Worm (Caenorhabditis elegans) whole organism, mixed stage, embryonic: ENCODE measurements around the gene srw-113.

Source experiments
- ces-1 ChIP-seq: fragments of 150-350 bp; optimal IDR thresholded peaks from 2 replicates; lab custom pipeline; 2014; ENCODE audit warnings: missing biosample characterization, missing genetic modification reagents, missing genetic modification characterization
- elt-1 ChIP-seq: sonication (generic microtip); optimal IDR thresholded peaks from 2 replicates; lab custom pipeline; 2017; ENCODE audit warnings: missing genetic modification characterization, mild to moderate bottlenecking, missing compliant biosample characterization, antibody characterized with exemption, moderate library complexity, borderline replicate concordance; ENCODE audit not compliant: insufficient read depth
- mab-5 ChIP-seq: fragments of 150-350 bp; optimal IDR thresholded peaks from 2 replicates; lab custom pipeline; 2014; ENCODE audit warnings: missing biosample characterization, missing genetic modification characterization
- mls-2 ChIP-seq: sonication (generic microtip); optimal IDR thresholded peaks from 2 replicates; lab custom pipeline; 2016; ENCODE audit warnings: mild to moderate bottlenecking, missing genetic modification characterization, moderate library complexity, missing compliant biosample characterization
- nhr-12 ChIP-seq: fragments of 150-350 bp; optimal IDR thresholded peaks from 2 replicates; lab custom pipeline; 2014; ENCODE audit warnings: missing biosample characterization, missing genetic modification characterization
- nhr-2 ChIP-seq: fragments of 150-350 bp; optimal IDR thresholded peaks from 2 replicates; lab custom pipeline; 2014; ENCODE audit warnings: missing biosample characterization, missing genetic modification characterization
- nhr-237 ChIP-seq: fragments of 150-350 bp; optimal IDR thresholded peaks from 2 replicates; lab custom pipeline; 2014; ENCODE audit warnings: missing biosample characterization, missing genetic modification characterization
- nhr-28 ChIP-seq: fragments of 150-350 bp; optimal IDR thresholded peaks from 2 replicates; lab custom pipeline; 2014; ENCODE audit warnings: missing biosample characterization, missing genetic modification characterization
- sptf-1 ChIP-seq: sonication (generic microtip); optimal IDR thresholded peaks from 2 replicates; lab custom pipeline; 2017; ENCODE audit warnings: mild to moderate bottlenecking, missing genetic modification characterization, moderate library complexity, missing compliant biosample characterization
- unc-39 ChIP-seq: fragments of 150-350 bp; optimal IDR thresholded peaks from 2 replicates; lab custom pipeline; 2014; ENCODE audit warnings: missing biosample characterization, missing genetic modification characterization
- unc-62 ChIP-seq: fragments of 150-350 bp; optimal IDR thresholded peaks from 2 replicates; lab custom pipeline; 2014; ENCODE audit warnings: missing biosample characterization, missing genetic modification reagents, missing genetic modification characterization

- TF ChIP-seq elt-1 (tag; lab: Kevin White, UChicago) = no peak
- TF ChIP-seq nhr-28 (tag; lab: Kevin White, UChicago) = no peak
- TF ChIP-seq unc-39 (tag; lab: Kevin White, UChicago) = no peak
- no peak for TF ChIP-seq ces-1 (GFP tag; lab: Kevin White, UChicago)
- TF ChIP-seq unc-62 (GFP tag; lab: Kevin White, UChicago) = no peak
- no peak for TF ChIP-seq nhr-12 (tag; lab: Kevin White, UChicago)
- TF ChIP-seq nhr-2 (tag; lab: Kevin White, UChicago) = no peak
- no peak for TF ChIP-seq mab-5
- no peak for TF ChIP-seq nhr-237
- no peak for TF ChIP-seq sptf-1 (tag; lab: Kevin White, UChicago)
- no peak for TF ChIP-seq mls-2
Observed at ce11 chrV:15290995-15291394, 42.0 kb upstream of the srw-113 start, which contains the start of gene cyp-34A2.
